Fruit fly (Drosophila melanogaster) whole organism, embryonic: ENCODE results near the gene RpS28-like.
A peak's percentile ranks its signal among the peaks of the same experiment; 100 is the strongest.

Source experiments
- CG10209 ChIP-seq: fragments of 200-800 bp; sonication (Bioruptor generic); optimal IDR thresholded peaks from 3 replicates; lab custom pipeline; 2017; ENCODE audit warnings: missing biosample characterization, mild to moderate bottlenecking, missing genetic modification characterization, missing genetic modification reagents
- CG10462 ChIP-seq: fragments of 200-800 bp; sonication (Bioruptor generic); optimal IDR thresholded peaks from 2 replicates; lab custom pipeline; 2016; ENCODE audit warnings: missing biosample characterization, missing genetic modification characterization
- CG11723 ChIP-seq: fragments of 200-800 bp; sonication (Bioruptor generic); optimal IDR thresholded peaks from 2 replicates; lab custom pipeline; 2017; ENCODE audit warnings: missing biosample characterization, mild to moderate bottlenecking, missing genetic modification characterization
- CG12104 ChIP-seq: fragments of 200-800 bp; sonication (Bioruptor generic); optimal IDR thresholded peaks from 3 replicates; lab custom pipeline; 2016; ENCODE audit warnings: missing biosample characterization, missing genetic modification characterization
- CG13296 ChIP-seq: fragments of 200-800 bp; sonication (Bioruptor generic); optimal IDR thresholded peaks from 3 replicates; lab custom pipeline; 2018; ENCODE audit warnings: missing biosample characterization, mild to moderate bottlenecking, missing genetic modification characterization
- CG14014 ChIP-seq: fragments of 200-800 bp; sonication (Bioruptor generic); IDR thresholded peaks from 2 replicates; pipeline ENCODE4 v1.3.6; 2022; ENCODE audit warnings: missing biosample characterization, missing genetic modification characterization
- CG1792 ChIP-seq: fragments of 200-800 bp; sonication (Bioruptor generic); optimal IDR thresholded peaks from 2 replicates; lab custom pipeline; 2016; ENCODE audit warnings: missing biosample characterization, missing genetic modification characterization
- CG18011 ChIP-seq: fragments of 200-800 bp; sonication (Bioruptor generic); optimal IDR thresholded peaks from 2 replicates; lab custom pipeline; 2017; ENCODE audit warnings: missing biosample characterization, missing genetic modification characterization, mild to moderate bottlenecking, moderate library complexity, missing genotype
- CG2129 ChIP-seq: fragments of 200-800 bp; sonication (Bioruptor generic); IDR thresholded peaks from 2 replicates; pipeline ENCODE4 v1.3.6; 2022; ENCODE audit warnings: missing biosample characterization, missing genetic modification characterization; ENCODE audit not compliant: partially characterized antibody
- CG31388 ChIP-seq: fragments of 200-800 bp; sonication (Bioruptor generic); optimal IDR thresholded peaks from 2 replicates; lab custom pipeline; 2016; ENCODE audit warnings: missing biosample characterization, missing genetic modification characterization
- CG3163 ChIP-seq: fragments of 200-800 bp; sonication (Bioruptor generic); optimal IDR thresholded peaks from 3 replicates; lab custom pipeline; 2016; ENCODE audit warnings: missing biosample characterization, missing genetic modification characterization
- CG32772 ChIP-seq: fragments of 200-800 bp; sonication (Bioruptor generic); IDR thresholded peaks from 2 replicates; pipeline ENCODE4 v1.3.6; 2022; ENCODE audit warnings: missing biosample characterization, missing genetic modification characterization
- CG3281 ChIP-seq: fragments of 200-800 bp; sonication (Bioruptor generic); optimal IDR thresholded peaks from 3 replicates; lab custom pipeline; 2017; ENCODE audit warnings: missing biosample characterization, mild to moderate bottlenecking, missing genetic modification characterization
- CG3838 ChIP-seq: fragments of 200-800 bp; sonication (Bioruptor generic); optimal IDR thresholded peaks from 3 replicates; lab custom pipeline; 2016; ENCODE audit warnings: missing biosample characterization, missing genetic modification characterization
- CG3847 ChIP-seq: fragments of 200-800 bp; sonication (Bioruptor generic); IDR thresholded peaks from 2 replicates; pipeline ENCODE4 v1.3.6; 2022; ENCODE audit warnings: missing biosample characterization, missing genetic modification characterization
- CG6689 ChIP-seq: fragments of 200-800 bp; sonication (Bioruptor generic); IDR thresholded peaks from 2 replicates; pipeline ENCODE4 v1.3.6; 2022; ENCODE audit warnings: missing biosample characterization, missing genetic modification characterization
- CG7987 ChIP-seq: fragments of 200-800 bp; sonication (Bioruptor generic); optimal IDR thresholded peaks from 2 replicates; lab custom pipeline; 2018; ENCODE audit warnings: missing biosample characterization, mild to moderate bottlenecking, missing genetic modification characterization, moderate library complexity
- CG8359 ChIP-seq: fragments of 200-800 bp; sonication (Bioruptor generic); optimal IDR thresholded peaks from 2 replicates; lab custom pipeline; 2017; ENCODE audit warnings: missing biosample characterization, mild to moderate bottlenecking, missing genetic modification characterization, borderline replicate concordance
- D19A ChIP-seq: fragments of 200-800 bp; optimal IDR thresholded peaks from 3 replicates; lab custom pipeline; 2019; ENCODE audit warnings: missing biosample characterization, mild to moderate bottlenecking, missing genetic modification characterization, moderate library complexity
- Dip2 ChIP-seq: fragments of 200-800 bp; sonication (Bioruptor generic); IDR thresholded peaks from 2 replicates; pipeline ENCODE4 v1.3.6; 2022; ENCODE audit warnings: missing biosample characterization, missing genetic modification characterization
- Fer1 ChIP-seq: fragments of 200-800 bp; sonication (Bioruptor generic); optimal IDR thresholded peaks from 2 replicates; lab custom pipeline; 2017; ENCODE audit warnings: missing biosample characterization, mild to moderate bottlenecking, missing genetic modification characterization
- HmgZ ChIP-seq: fragments of 200-800 bp; sonication (Bioruptor generic); optimal IDR thresholded peaks from 2 replicates; lab custom pipeline; 2018; ENCODE audit warnings: missing biosample characterization, mild to moderate bottlenecking, missing genetic modification characterization
- Hr3 ChIP-seq: fragments of 200-800 bp; sonication (Bioruptor generic); optimal IDR thresholded peaks from 3 replicates; lab custom pipeline; 2016; ENCODE audit warnings: missing biosample characterization, missing genetic modification characterization
- Mes4 ChIP-seq: fragments of 200-800 bp; sonication (Bioruptor generic); optimal IDR thresholded peaks from 2 replicates; lab custom pipeline; 2016; ENCODE audit warnings: missing biosample characterization, missing genetic modification characterization
- Side ChIP-seq: fragments of 200-800 bp; sonication (Bioruptor generic); optimal IDR thresholded peaks from 2 replicates; lab custom pipeline; 2016; ENCODE audit warnings: missing biosample characterization, missing genetic modification characterization
- Sin3A ChIP-seq: fragments of >200 bp; optimal IDR thresholded peaks from 2 replicates; lab custom pipeline; 2018
- Tbp ChIP-seq: fragments of >200 bp; optimal IDR thresholded peaks from 2 replicates; lab custom pipeline; 2018; ENCODE audit warnings: missing biosample characterization, missing genetic modification characterization
- abd-A ChIP-seq: fragments of 200-800 bp; sonication (Bioruptor generic); optimal IDR thresholded peaks from 3 replicates; lab custom pipeline; 2019; ENCODE audit warnings: missing biosample characterization, mild to moderate bottlenecking, missing genetic modification characterization, moderate library complexity
- ato ChIP-seq: fragments of 200-800 bp; sonication (Bioruptor generic); IDR thresholded peaks from 2 replicates; pipeline ENCODE4 v1.3.6; 2022; ENCODE audit warnings: missing biosample characterization, missing genetic modification characterization; ENCODE audit not compliant: partially characterized antibody
- br ChIP-seq: fragments of >200 bp; optimal IDR thresholded peaks from 2 replicates; lab custom pipeline; 2017
- btn ChIP-seq: fragments of 200-800 bp; sonication (Bioruptor generic); optimal IDR thresholded peaks from 2 replicates; lab custom pipeline; 2016; ENCODE audit warnings: missing biosample characterization, missing genetic modification characterization
- crc ChIP-seq: fragments of 200-800 bp; sonication (Bioruptor generic); optimal IDR thresholded peaks from 2 replicates; lab custom pipeline; 2016; ENCODE audit warnings: missing biosample characterization, missing genetic modification characterization
- crp ChIP-seq, 2 experiments: fragments of 200-800 bp; sonication (Bioruptor generic); optimal IDR thresholded peaks; 2 replicates in 1 of 2; 3 replicates in 1 of 2; lab custom pipeline; 2017; ENCODE audit warnings: missing biosample characterization in 2 of 2, missing genetic modification characterization in 2 of 2, mild to moderate bottlenecking in 1 of 2, moderate library complexity in 1 of 2
- disco-r ChIP-seq: fragments of 200-800 bp; sonication (Bioruptor generic); optimal IDR thresholded peaks from 2 replicates; lab custom pipeline; 2016; ENCODE audit warnings: missing biosample characterization, missing genetic modification characterization
- dpn ChIP-seq, 2 experiments: fragments of 200-800 bp; sonication (Bioruptor generic); optimal IDR thresholded peaks; 3 replicates each; lab custom pipeline; 2016; ENCODE audit warnings: missing biosample characterization in 2 of 2, missing genetic modification characterization in 2 of 2
- eve ChIP-seq, 2 experiments: fragments of >200 bp; optimal IDR thresholded peaks; 2 replicates each; lab custom pipeline; 2017; ENCODE audit warnings: missing biosample characterization in 2 of 2, missing genetic modification characterization in 2 of 2
- luna ChIP-seq: fragments of 200-800 bp; sonication (Bioruptor generic); optimal IDR thresholded peaks from 2 replicates; lab custom pipeline; 2016; ENCODE audit warnings: missing biosample characterization, missing genetic modification characterization
- mam ChIP-seq: fragments of 200-800 bp; sonication (Bioruptor generic); optimal IDR thresholded peaks from 3 replicates; lab custom pipeline; 2016; ENCODE audit warnings: missing biosample characterization, missing genetic modification characterization
- mld ChIP-seq: fragments of 200-800 bp; sonication (Bioruptor generic); IDR thresholded peaks from 3 replicates; pipeline ENCODE4 v1.3.6; 2022; ENCODE audit warnings: missing biosample characterization, missing genetic modification characterization; ENCODE audit not compliant: partially characterized antibody
- nerfin-2 ChIP-seq: fragments of 200-800 bp; sonication (Bioruptor generic); IDR thresholded peaks from 2 replicates; pipeline ENCODE4 v1.3.6; 2022; ENCODE audit warnings: missing biosample characterization, missing genetic modification characterization; ENCODE audit not compliant: partially characterized antibody
- oc ChIP-seq: fragments of 200-800 bp; sonication (Bioruptor generic); optimal IDR thresholded peaks from 2 replicates; lab custom pipeline; 2018; ENCODE audit warnings: missing biosample characterization, mild to moderate bottlenecking, missing genetic modification characterization, moderate library complexity
- pho ChIP-seq: fragments of 200-800 bp; sonication (Bioruptor generic); optimal IDR thresholded peaks from 2 replicates; lab custom pipeline; 2016; ENCODE audit warnings: missing biosample characterization, missing genetic modification characterization
- pum ChIP-seq: fragments of 200-800 bp; sonication (Bioruptor generic); optimal IDR thresholded peaks from 2 replicates; lab custom pipeline; 2016; ENCODE audit warnings: missing biosample characterization, missing genetic modification characterization
- sd ChIP-seq: fragments of 200-800 bp; sonication (Bioruptor generic); optimal IDR thresholded peaks from 3 replicates; lab custom pipeline; 2018; ENCODE audit warnings: missing biosample characterization, mild to moderate bottlenecking, missing genetic modification characterization, moderate library complexity
- sens-2 ChIP-seq: fragments of 200-800 bp; sonication (Bioruptor generic); IDR thresholded peaks from 2 replicates; pipeline ENCODE4 v1.3.6; 2022; ENCODE audit warnings: missing biosample characterization, missing genetic modification characterization
- sna ChIP-seq: fragments of 200-800 bp; sonication (Bioruptor generic); IDR thresholded peaks from 2 replicates; pipeline ENCODE4 v1.3.6; 2022; ENCODE audit warnings: missing biosample characterization, missing genetic modification characterization; ENCODE audit not compliant: partially characterized antibody
- stc ChIP-seq: fragments of 200-800 bp; sonication (Bioruptor generic); IDR thresholded peaks from 2 replicates; pipeline ENCODE4 v1.3.6; 2022; ENCODE audit warnings: missing biosample characterization, missing genetic modification characterization
- tx ChIP-seq: fragments of 200-800 bp; sonication (Bioruptor generic); optimal IDR thresholded peaks from 2 replicates; lab custom pipeline; 2016; ENCODE audit warnings: missing biosample characterization, missing genetic modification characterization
- wek ChIP-seq: fragments of 200-800 bp; sonication (Bioruptor generic); optimal IDR thresholded peaks from 3 replicates; lab custom pipeline; 2018; ENCODE audit warnings: missing biosample characterization, mild to moderate bottlenecking, missing genetic modification characterization, moderate library complexity

Gene RpS28-like

DNA sequence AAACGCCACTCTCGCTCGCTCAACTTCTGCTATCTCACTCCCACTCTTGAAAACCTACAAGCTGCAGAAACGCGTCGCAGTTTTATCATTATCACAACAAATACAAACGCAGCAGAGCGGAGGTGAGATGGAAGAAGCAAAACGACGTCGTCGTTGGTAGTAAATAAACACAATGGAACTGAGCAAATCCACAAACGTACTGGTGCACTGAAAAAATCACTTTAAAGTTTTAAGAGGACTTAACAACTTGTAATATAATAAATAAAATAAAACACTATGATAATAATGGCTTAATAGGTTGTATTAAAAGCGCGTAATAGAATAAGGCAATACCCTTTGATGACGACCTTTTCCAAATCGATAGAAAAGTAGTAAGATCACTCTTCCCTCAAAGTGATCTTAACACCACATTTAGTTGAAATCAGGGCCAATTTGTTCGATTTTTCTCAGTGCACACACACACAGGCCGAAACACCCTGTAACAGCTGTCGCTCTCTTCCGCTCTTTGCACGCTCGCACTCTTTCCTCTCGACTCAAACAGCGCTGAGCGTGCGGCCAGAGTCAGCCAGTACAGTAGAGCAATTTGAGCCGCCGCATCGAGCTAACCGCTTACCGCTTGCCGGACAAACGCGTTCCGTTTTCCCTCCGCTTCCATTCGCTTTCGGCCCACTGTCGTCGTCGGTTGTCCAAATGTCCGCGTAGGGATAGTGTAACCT is 12.8 kb downstream of the RpS28-like start (continued):
- TF ChIP-seq CG8359: peak; percentile 79
- TF ChIP-seq mam: peak; percentile 88
- TF ChIP-seq HmgZ (tag; lab: Kevin White, UChicago): peak; percentile 94
- peak; percentile 93 for TF ChIP-seq CG3281
- TF ChIP-seq CG14014: peak; percentile 95
- TF ChIP-seq Side (GFP tag; lab: Kevin White, UChicago): peak; percentile 85
- TF ChIP-seq disco-r (GFP tag; lab: Kevin White, UChicago): peak; percentile 51
- TF ChIP-seq mld (GFP tag; lab: Robert Waterston, UW): no peak
- TF ChIP-seq CG11723 (GFP tag; lab: Kevin White, UChicago): peak; percentile 92
- TF ChIP-seq stc (GFP tag; lab: Robert Waterston, UW): peak; percentile 93
- TF ChIP-seq nerfin-2 (GFP tag; lab: Robert Waterston, UW): no peak
- TF ChIP-seq Tbp (GFP tag; lab: Kevin White, UChicago): no peak
- TF ChIP-seq CG10209 (GFP tag; lab: Kevin White, UChicago): peak; percentile 98
- TF ChIP-seq CG3163 (GFP tag; lab: Kevin White, UChicago): peak; percentile 93
- TF ChIP-seq Fer1 (GFP tag; lab: Kevin White, UChicago): peak; percentile 96
- no peak for TF ChIP-seq Sin3A (lab: Kevin White, UChicago)
- peak; percentile 90 for TF ChIP-seq sens-2 (GFP tag; lab: Robert Waterston, UW)
- peak; percentile 89 for TF ChIP-seq pum
- peak; percentile 72 for TF ChIP-seq pho (GFP tag; lab: Kevin White, UChicago)
- TF ChIP-seq Mes4 (GFP tag; lab: Kevin White, UChicago): peak; percentile 47
- peak; percentile 93 for TF ChIP-seq CG13296
- TF ChIP-seq Dip2 (GFP tag; lab: Robert Waterston, UW): peak; percentile 68; the same call in 1 of the 2 replicates
- peak; percentile 75 for TF ChIP-seq CG3838 (GFP tag; lab: Kevin White, UChicago)
- TF ChIP-seq sna (GFP tag; lab: Robert Waterston, UW): no peak
- TF ChIP-seq CG10462: peak; percentile 91
- TF ChIP-seq CG2129: no peak
- TF ChIP-seq CG1792 (GFP tag; lab: Kevin White, UChicago): peak; percentile 60
- peak; percentile 72 for TF ChIP-seq ato (GFP tag; lab: Robert Waterston, UW)
- peak; percentile 82 for TF ChIP-seq tx (GFP tag; lab: Kevin White, UChicago)
- peak; percentile 79 for TF ChIP-seq sd (tag; lab: Kevin White, UChicago)
- TF ChIP-seq CG3847: peak; percentile 97
- peak; percentile 74 for TF ChIP-seq CG7987 (GFP tag; lab: Kevin White, UChicago)
- TF ChIP-seq btn (GFP tag; lab: Kevin White, UChicago): peak; percentile 26
- peak in 1 of 2 experiments; percentile 70 for TF ChIP-seq crp (GFP tag; optimal IDR thresholded peaks at IDR 0.05; lab: Kevin White, UChicago)
- TF ChIP-seq eve (GFP tag; optimal IDR thresholded peaks at IDR 0.05; lab: Kevin White, UChicago): peak; percentile 92 to 99
- peak; percentile 93 for TF ChIP-seq D19A (tag; lab: Kevin White, UChicago)
- TF ChIP-seq Hr3: peak; percentile 96
- peak; percentile 89 to 97 for TF ChIP-seq dpn (GFP tag; optimal IDR thresholded peaks at IDR 0.05; lab: Kevin White, UChicago)
- TF ChIP-seq wek (GFP tag; lab: Kevin White, UChicago): peak; percentile 43
- TF ChIP-seq abd-A (tag; lab: Kevin White, UChicago): peak; percentile 83
- peak; percentile 37 for TF ChIP-seq luna (GFP tag; lab: Kevin White, UChicago)
- peak; percentile 97 for TF ChIP-seq CG6689 (GFP tag; lab: Robert Waterston, UW)
- peak; percentile 92 for TF ChIP-seq CG32772 (GFP tag; lab: Robert Waterston, UW)
- peak; percentile 94 for TF ChIP-seq CG12104
- TF ChIP-seq CG18011 (GFP tag; lab: Kevin White, UChicago): peak; percentile 73
- TF ChIP-seq CG31388 (GFP tag; lab: Kevin White, UChicago): peak; percentile 75
- peak; percentile 87 for TF ChIP-seq oc (tag; lab: Kevin White, UChicago)
- no peak for TF ChIP-seq br (lab: Kevin White, UChicago)
- TF ChIP-seq crc (GFP tag; lab: Kevin White, UChicago): no peak
